Fruit fly (Drosophila melanogaster): Measurements from ENCODE around the gene kl-3.

- no peak for TF ChIP-seq Clk (GFP tag; optimal IDR thresholded peaks at IDR 0.05)
- TF ChIP-seq Hr96 (GFP tag; optimal IDR thresholded peaks at IDR 0.05), result no peak
- no peak for TF ChIP-seq pad (GFP tag; optimal IDR thresholded peaks at IDR 0.05)
- TF ChIP-seq CG7045 (GFP tag; optimal IDR thresholded peaks at IDR 0.05), result no peak
- no peak for TF ChIP-seq CG5204 (GFP tag; optimal IDR thresholded peaks at IDR 0.05)
- no peak for TF ChIP-seq CG12768 (GFP tag; optimal IDR thresholded peaks at IDR 0.05)
- no peak for TF ChIP-seq CG14711 (tag; optimal IDR thresholded peaks at IDR 0.05)
Observed at dm6 chrY:572788-573187, 236.6 kb downstream of the kl-3 start, which contains the start of gene kl-2.

All from whole organism, adult.